Fruit fly (Drosophila melanogaster) whole organism, adult: ENCODE data around the gene MED30.

Experiments
- CG12768 ChIP-seq: fragments of 200-800 bp; sonication (Bioruptor generic); optimal IDR thresholded peaks from 2 replicates; lab custom pipeline; 2017; ENCODE audit warnings: missing biosample characterization, missing genetic modification characterization, mild to moderate bottlenecking, moderate library complexity, missing genetic modification reagents
- CG7045 ChIP-seq: fragments of 200-800 bp; sonication (Bioruptor generic); optimal IDR thresholded peaks from 2 replicates; lab custom pipeline; 2017; ENCODE audit warnings: missing biosample characterization, mild to moderate bottlenecking, missing genetic modification characterization
- cic ChIP-seq: fragments of 200-800 bp; sonication (Bioruptor generic); optimal IDR thresholded peaks from 2 replicates; lab custom pipeline; 2017; ENCODE audit warnings: missing biosample characterization, mild to moderate bottlenecking, missing genetic modification characterization, moderate library complexity

dm6 chr3L:636434-636833, 17.5 kb downstream of the MED30 start:
- TF ChIP-seq CG7045 (GFP tag; lab: Kevin White, UChicago): no peak
- no peak for TF ChIP-seq cic (GFP tag; lab: Kevin White, UChicago)
- no peak for TF ChIP-seq CG12768 (GFP tag; lab: Kevin White, UChicago)
